Fruit fly (Drosophila melanogaster) whole organism, embryonic: ENCODE results near the gene Torsin.

Experiments
- Ada2b ChIP-seq: fragments of 200-800 bp; sonication (Bioruptor generic); IDR thresholded peaks from 2 replicates; pipeline ENCODE4 v1.3.6; 2022; ENCODE audit warnings: missing biosample characterization, missing genetic modification characterization
- Aef1 ChIP-seq: fragments of 200-800 bp; sonication (Bioruptor generic); IDR thresholded peaks from 3 replicates; pipeline ENCODE4 v1.3.6; 2022; ENCODE audit warnings: missing biosample characterization, missing genetic modification characterization
- CG10321 ChIP-seq: fragments of 200-800 bp; sonication (Bioruptor generic); IDR thresholded peaks from 2 replicates; pipeline ENCODE4 v1.3.6; 2022; ENCODE audit warnings: missing biosample characterization, missing genetic modification characterization
- CG10462 ChIP-seq: fragments of 200-800 bp; sonication (Bioruptor generic); optimal IDR thresholded peaks from 2 replicates; lab custom pipeline; 2016; ENCODE audit warnings: missing biosample characterization, missing genetic modification characterization
- CG11093 ChIP-seq: fragments of 200-800 bp; sonication (Bioruptor generic); IDR thresholded peaks from 3 replicates; pipeline ENCODE4 v1.3.6; 2022; ENCODE audit warnings: missing biosample characterization, missing genetic modification characterization
- CG12659 ChIP-seq: fragments of 200-800 bp; sonication (Bioruptor generic); optimal IDR thresholded peaks from 3 replicates; lab custom pipeline; 2017; ENCODE audit warnings: mild to moderate bottlenecking, missing biosample characterization, missing genetic modification reagents, missing genetic modification characterization
- CG1529 ChIP-seq: fragments of 200-800 bp; sonication (Bioruptor generic); optimal IDR thresholded peaks from 3 replicates; lab custom pipeline; 2018; ENCODE audit warnings: missing biosample characterization, missing genetic modification characterization
- CG15514 ChIP-seq: fragments of 200-800 bp; sonication (Bioruptor generic); optimal IDR thresholded peaks from 3 replicates; lab custom pipeline; 2017; ENCODE audit warnings: missing biosample characterization, missing genetic modification characterization, mild to moderate bottlenecking, moderate library complexity, missing genetic modification reagents
- CG1603 ChIP-seq: fragments of 200-800 bp; sonication (Bioruptor generic); optimal IDR thresholded peaks from 2 replicates; lab custom pipeline; 2019; ENCODE audit warnings: missing biosample characterization, mild to moderate bottlenecking, missing genetic modification characterization, moderate library complexity
- CG18599 ChIP-seq: fragments of 200-800 bp; sonication (Bioruptor generic); optimal IDR thresholded peaks from 3 replicates; lab custom pipeline; 2017; ENCODE audit warnings: missing biosample characterization, missing genetic modification characterization, mild to moderate bottlenecking, moderate library complexity, missing genetic modification reagents
- CG2120 ChIP-seq: fragments of 200-800 bp; sonication (Bioruptor generic); optimal IDR thresholded peaks from 3 replicates; lab custom pipeline; 2016; ENCODE audit warnings: missing biosample characterization, missing genetic modification characterization
- CG2712 ChIP-seq: fragments of 200-800 bp; optimal IDR thresholded peaks from 3 replicates; lab custom pipeline; 2019; ENCODE audit warnings: missing biosample characterization, mild to moderate bottlenecking, missing genetic modification characterization, moderate library complexity
- CG30431 ChIP-seq: fragments of 200-800 bp; sonication (Bioruptor generic); optimal IDR thresholded peaks from 2 replicates; lab custom pipeline; 2017; ENCODE audit warnings: missing biosample characterization, missing genetic modification characterization
- CG3407 ChIP-seq: fragments of 200-800 bp; sonication (Bioruptor generic); optimal IDR thresholded peaks from 2 replicates; lab custom pipeline; 2018; ENCODE audit warnings: missing biosample characterization, mild to moderate bottlenecking, missing genetic modification characterization
- CG34224 ChIP-seq: fragments of 200-800 bp; sonication (Bioruptor generic); IDR thresholded peaks from 3 replicates; pipeline ENCODE4 v1.3.6; 2022; ENCODE audit warnings: missing biosample characterization, missing genetic modification characterization; ENCODE audit not compliant: partially characterized antibody
- CG6791 ChIP-seq: fragments of 200-800 bp; sonication (Bioruptor generic); IDR thresholded peaks from 3 replicates; pipeline ENCODE4 v1.3.6; 2022; ENCODE audit warnings: missing biosample characterization, missing genetic modification characterization; ENCODE audit not compliant: partially characterized antibody
- CG8290 ChIP-seq, 3 experiments: fragments of 200-800 bp; sonication (Bioruptor generic); optimal IDR thresholded peaks; 2 replicates each; lab custom pipeline; 2016 to 2019; ENCODE audit warnings: missing biosample characterization in 3 of 3, missing genetic modification characterization in 3 of 3, mild to moderate bottlenecking in 2 of 3, moderate library complexity in 1 of 3
- CG9817 ChIP-seq: fragments of 200-800 bp; sonication (Bioruptor generic); optimal IDR thresholded peaks from 2 replicates; lab custom pipeline; 2018; ENCODE audit warnings: missing biosample characterization, mild to moderate bottlenecking, missing genetic modification characterization, moderate library complexity
- CTCF ChIP-seq: fragments of 200-800 bp; sonication (Bioruptor generic); optimal IDR thresholded peaks from 2 replicates; lab custom pipeline; 2017; ENCODE audit warnings: missing biosample characterization, mild to moderate bottlenecking, missing genetic modification characterization, moderate library complexity
- D19A ChIP-seq: fragments of 200-800 bp; optimal IDR thresholded peaks from 3 replicates; lab custom pipeline; 2019; ENCODE audit warnings: missing biosample characterization, mild to moderate bottlenecking, missing genetic modification characterization, moderate library complexity
- Dbx ChIP-seq: fragments of 200-800 bp; sonication (Bioruptor generic); IDR thresholded peaks from 3 replicates; pipeline ENCODE4 v1.3.6; 2022; ENCODE audit warnings: missing biosample characterization, missing genetic modification characterization
- Drgx ChIP-seq: fragments of 200-800 bp; sonication (Bioruptor generic); IDR thresholded peaks from 2 replicates; pipeline ENCODE4 v1.3.6; 2022; ENCODE audit warnings: missing biosample characterization, missing genetic modification characterization
- E2f1 ChIP-seq: fragments of 200-800 bp; sonication (Bioruptor generic); IDR thresholded peaks from 2 replicates; pipeline ENCODE4 v1.3.6; 2022; ENCODE audit warnings: missing biosample characterization, missing genetic modification characterization
- Elba2 ChIP-seq: fragments of 200-800 bp; sonication (Bioruptor generic); optimal IDR thresholded peaks from 3 replicates; lab custom pipeline; 2016; ENCODE audit warnings: missing biosample characterization, missing genetic modification characterization
- MESR4 ChIP-seq: fragments of 200-800 bp; sonication (Bioruptor generic); optimal IDR thresholded peaks from 2 replicates; lab custom pipeline; 2018; ENCODE audit warnings: missing biosample characterization, mild to moderate bottlenecking, missing genetic modification characterization, moderate library complexity
- MTF-1 ChIP-seq: fragments of 200-800 bp; sonication (Bioruptor generic); optimal IDR thresholded peaks from 2 replicates; lab custom pipeline; 2018; ENCODE audit warnings: missing biosample characterization, mild to moderate bottlenecking, missing genetic modification characterization, borderline replicate concordance
- Med ChIP-seq: fragments of 200-800 bp; sonication (Bioruptor generic); peaks from one replicate; lab custom pipeline; 2016; ENCODE audit warnings: missing biosample characterization, missing genetic modification characterization, mild to moderate bottlenecking, inconsistent platforms, moderate library complexity
- Myb ChIP-seq: fragments of 200-800 bp; sonication (Bioruptor generic); optimal IDR thresholded peaks from 2 replicates; lab custom pipeline; 2016; ENCODE audit warnings: missing biosample characterization, missing genetic modification characterization
- Nf-YB ChIP-seq: fragments of 200-800 bp; sonication (Bioruptor generic); optimal IDR thresholded peaks from 3 replicates; lab custom pipeline; 2019; ENCODE audit warnings: missing biosample characterization, mild to moderate bottlenecking, missing genetic modification characterization, moderate library complexity
- Sin3A ChIP-seq: fragments of >200 bp; optimal IDR thresholded peaks from 2 replicates; lab custom pipeline; 2018
- Sry-β ChIP-seq: fragments of 200-800 bp; sonication (Bioruptor generic); optimal IDR thresholded peaks from 2 replicates; lab custom pipeline; 2018; ENCODE audit warnings: missing biosample characterization, mild to moderate bottlenecking, missing genetic modification characterization, moderate library complexity
- Sry-δ ChIP-seq: fragments of 200-800 bp; sonication (Bioruptor generic); optimal IDR thresholded peaks from 2 replicates; lab custom pipeline; 2016; ENCODE audit warnings: missing biosample characterization, missing genetic modification characterization
- Tbp ChIP-seq: fragments of >200 bp; optimal IDR thresholded peaks from 2 replicates; lab custom pipeline; 2018; ENCODE audit warnings: missing biosample characterization, missing genetic modification characterization
- btn ChIP-seq: fragments of 200-800 bp; sonication (Bioruptor generic); optimal IDR thresholded peaks from 2 replicates; lab custom pipeline; 2016; ENCODE audit warnings: missing biosample characterization, missing genetic modification characterization
- cad ChIP-seq: fragments of >200 bp; optimal IDR thresholded peaks from 2 replicates; lab custom pipeline; 2017; ENCODE audit warnings: missing biosample characterization, missing genetic modification characterization
- cas ChIP-seq: fragments of 200-800 bp; sonication (Bioruptor generic); IDR thresholded peaks from 2 replicates; pipeline ENCODE4 v1.3.6; 2022; ENCODE audit warnings: missing biosample characterization, missing genetic modification characterization
- dysf ChIP-seq: fragments of 200-800 bp; sonication (Bioruptor generic); IDR thresholded peaks from 3 replicates; pipeline ENCODE4 v1.3.6; 2022; ENCODE audit warnings: missing biosample characterization, missing genetic modification characterization
- fd64A ChIP-seq: fragments of 200-800 bp; sonication (Bioruptor generic); optimal IDR thresholded peaks from 3 replicates; lab custom pipeline; 2018; ENCODE audit warnings: missing biosample characterization, mild to moderate bottlenecking, missing genetic modification characterization
- kah ChIP-seq: fragments of 200-800 bp; sonication (Bioruptor generic); optimal IDR thresholded peaks from 2 replicates; lab custom pipeline; 2018; ENCODE audit warnings: missing biosample characterization, mild to moderate bottlenecking, missing genetic modification characterization
- lola ChIP-seq, 3 experiments: fragments of >200 bp in 2 of 3; fragments of 200-800 bp in 1 of 3; sonication (Bioruptor generic) in 1 of 3; optimal IDR thresholded peaks; 2 replicates each; lab custom pipeline; 2017 to 2019; ENCODE audit warnings: missing biosample characterization in 3 of 3, missing genetic modification characterization in 3 of 3, mild to moderate bottlenecking in 1 of 3, moderate library complexity in 1 of 3
- nom ChIP-seq: fragments of 200-800 bp; sonication (Bioruptor generic); optimal IDR thresholded peaks from 2 replicates; lab custom pipeline; 2017; ENCODE audit warnings: missing biosample characterization, missing genetic modification characterization, mild to moderate bottlenecking, moderate library complexity, missing genetic modification reagents
- odd ChIP-seq: fragments of 200-800 bp; sonication (Bioruptor generic); optimal IDR thresholded peaks from 2 replicates; lab custom pipeline; 2017; ENCODE audit warnings: missing biosample characterization, mild to moderate bottlenecking, missing genetic modification characterization
- org-1 ChIP-seq: fragments of 200-800 bp; sonication (Bioruptor generic); optimal IDR thresholded peaks from 2 replicates; lab custom pipeline; 2017; ENCODE audit warnings: missing biosample characterization, missing genetic modification characterization
- pan ChIP-seq, 4 experiments: fragments of >200 bp in 3 of 4; fragments of 200-800 bp in 1 of 4; sonication (Bioruptor generic) in 1 of 4; optimal IDR thresholded peaks in 3 of 4; IDR thresholded peaks in 1 of 4; 2 replicates each; pipeline versions ENCODE4 v1.3.6 to Lab custom; 2017 to 2022; ENCODE audit warnings: missing biosample characterization in 2 of 4, missing genetic modification characterization in 2 of 4, mixed read lengths in 1 of 4
- pum ChIP-seq: fragments of 200-800 bp; sonication (Bioruptor generic); optimal IDR thresholded peaks from 2 replicates; lab custom pipeline; 2016; ENCODE audit warnings: missing biosample characterization, missing genetic modification characterization
- repo ChIP-seq: fragments of 200-800 bp; sonication (Bioruptor generic); optimal IDR thresholded peaks from 2 replicates; lab custom pipeline; 2016; ENCODE audit warnings: missing biosample characterization, missing genetic modification characterization
- sd ChIP-seq: fragments of 200-800 bp; sonication (Bioruptor generic); optimal IDR thresholded peaks from 3 replicates; lab custom pipeline; 2018; ENCODE audit warnings: missing biosample characterization, mild to moderate bottlenecking, missing genetic modification characterization, moderate library complexity
- sens ChIP-seq: fragments of 200-800 bp; sonication (Bioruptor generic); peaks from one replicate; lab custom pipeline; 2016; ENCODE audit warnings: missing biosample characterization, missing genetic modification characterization
- sna ChIP-seq: fragments of 200-800 bp; sonication (Bioruptor generic); IDR thresholded peaks from 2 replicates; pipeline ENCODE4 v1.3.6; 2022; ENCODE audit warnings: missing biosample characterization, missing genetic modification characterization; ENCODE audit not compliant: partially characterized antibody
- so ChIP-seq: fragments of 200-800 bp; sonication (Bioruptor generic); IDR thresholded peaks from 3 replicates; pipeline ENCODE4 v1.3.6; 2022; ENCODE audit warnings: missing biosample characterization, missing genetic modification characterization
- ssp ChIP-seq: fragments of 200-800 bp; sonication (Bioruptor generic); IDR thresholded peaks from 2 replicates; pipeline ENCODE4 v1.3.6; 2022; ENCODE audit warnings: missing biosample characterization, missing genetic modification characterization
- usp ChIP-seq: fragments of >200 bp; optimal IDR thresholded peaks from 2 replicates; lab custom pipeline; 2017; ENCODE audit warnings: missing biosample characterization, missing genetic modification characterization

Gene Torsin

DNA sequence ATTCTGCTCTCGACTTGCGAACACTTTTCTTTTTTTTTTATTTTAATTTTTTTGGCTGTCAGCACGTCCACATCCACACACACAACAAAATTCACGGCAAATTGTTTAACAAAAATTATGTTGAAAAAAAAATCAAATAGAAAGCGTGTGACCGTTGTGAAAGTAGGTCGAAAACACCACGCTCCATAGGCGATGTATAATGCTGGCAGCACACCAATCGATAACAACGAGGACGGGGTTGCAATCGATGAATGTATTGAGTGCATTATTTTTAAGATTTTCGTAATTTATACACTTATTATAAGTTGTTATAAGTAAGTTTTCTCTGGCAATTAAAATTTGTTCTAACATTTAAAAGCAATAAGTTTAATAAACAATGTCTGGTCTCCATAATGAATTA lies 36.9 kb upstream of the Torsin start, which contains the start of gene Pp2C1 (continued):
- TF ChIP-seq Elba2, result peak; percentile 79
- no peak for TF ChIP-seq CG11093 (GFP tag; lab: Robert Waterston, UW)
- peak; percentile 14 for TF ChIP-seq Myb
- no peak for TF ChIP-seq CG9817 (tag; lab: Kevin White, UChicago)
- TF ChIP-seq CG8290 (GFP tag; optimal IDR thresholded peaks at IDR 0.05; lab: Kevin White, UChicago), result no peak
- TF ChIP-seq CG8290 (tag; optimal IDR thresholded peaks at IDR 0.05; lab: Kevin White, UChicago), result peak; percentile 16 to 49
- no peak for TF ChIP-seq Drgx (GFP tag; lab: Robert Waterston, UW)
- peak; percentile 16 for TF ChIP-seq MESR4 (GFP tag; lab: Kevin White, UChicago)
- TF ChIP-seq fd64A (GFP tag; lab: Kevin White, UChicago), result no peak
- TF ChIP-seq repo, result no peak
- TF ChIP-seq Med (GFP tag; lab: Kevin White, UChicago), result peak; percentile 65
- no peak for TF ChIP-seq Dbx (GFP tag; lab: Robert Waterston, UW)
- no peak for TF ChIP-seq Sin3A (lab: Kevin White, UChicago)
- TF ChIP-seq CG30431, result no peak
- peak; percentile 14 for TF ChIP-seq CG12659
- TF ChIP-seq sens (GFP tag; lab: Kevin White, UChicago), result no peak
- no peak for TF ChIP-seq CTCF
- TF ChIP-seq usp, result no peak
- no peak for TF ChIP-seq Nf-YB (GFP tag; lab: Kevin White, UChicago)
- TF ChIP-seq CG1603 (tag; lab: Kevin White, UChicago), result peak; percentile 45
- TF ChIP-seq CG2120 (GFP tag; lab: Kevin White, UChicago), result peak; percentile 7
- 0 out of 2 replicates have a peak, but pooled peaks have one; percentile 18 for TF ChIP-seq ssp (GFP tag; lab: Robert Waterston, UW)
- TF ChIP-seq CG1529 (GFP tag; lab: Kevin White, UChicago), result no peak
- TF ChIP-seq cas (GFP tag; lab: Robert Waterston, UW), result no peak
- peak; percentile 85 for TF ChIP-seq CG6791 (GFP tag; lab: Robert Waterston, UW)
- peak; percentile 73 for TF ChIP-seq Sry-δ (GFP tag; lab: Kevin White, UChicago)

DNA sequence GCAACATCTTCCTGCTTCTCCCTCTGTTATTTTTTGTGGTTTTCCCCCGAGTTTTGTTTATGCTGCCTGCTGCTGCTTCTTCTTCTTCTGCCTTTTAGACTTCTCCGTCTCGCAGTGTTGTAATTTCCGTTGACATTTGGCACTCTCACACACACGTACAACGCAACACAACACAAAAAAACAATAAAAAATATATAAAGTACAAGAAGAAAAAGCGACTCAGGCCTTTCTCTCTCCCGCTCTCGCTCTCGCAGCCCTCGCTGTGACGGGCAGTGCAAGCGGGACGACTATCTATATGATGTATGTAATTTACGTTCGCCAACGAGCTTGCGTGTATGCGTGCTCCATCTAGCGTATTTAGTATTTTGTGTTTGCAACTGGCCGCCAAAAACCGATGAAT lies 36.3 kb upstream of the Torsin start:
- peak; percentile 87 for TF ChIP-seq nom (GFP tag; lab: Kevin White, UChicago)
- TF ChIP-seq CG3407 (GFP tag; lab: Kevin White, UChicago), result no peak
- no peak for TF ChIP-seq btn (GFP tag; lab: Kevin White, UChicago)
- 0 out of 3 replicates have a peak, but pooled peaks have one; percentile 19 for TF ChIP-seq Aef1 (GFP tag; lab: Robert Waterston, UW)
- TF ChIP-seq CG18599 (GFP tag; lab: Kevin White, UChicago), result no peak
- TF ChIP-seq Tbp (GFP tag; lab: Kevin White, UChicago), result no peak
- TF ChIP-seq org-1, result no peak
- TF ChIP-seq CG2712 (tag; lab: Kevin White, UChicago), result no peak
- TF ChIP-seq pum, result no peak
- TF ChIP-seq Ada2b, result no peak
- TF ChIP-seq sd (tag; lab: Kevin White, UChicago), result peak; percentile 16
- TF ChIP-seq E2f1 (GFP tag; lab: Robert Waterston, UW), result no peak
- TF ChIP-seq odd (GFP tag; lab: Kevin White, UChicago), result no peak
- no peak for TF ChIP-seq D19A (tag; lab: Kevin White, UChicago)
- TF ChIP-seq so (GFP tag; lab: Robert Waterston, UW), result no peak
- no peak for TF ChIP-seq Sry-β (GFP tag; lab: Kevin White, UChicago)
- TF ChIP-seq CG15514 (GFP tag; lab: Kevin White, UChicago), result peak; percentile 6
- no peak for TF ChIP-seq MTF-1 (GFP tag; lab: Kevin White, UChicago)
- TF ChIP-seq CG34224 (GFP tag; lab: Robert Waterston, UW), result no peak
- TF ChIP-seq kah (GFP tag; lab: Kevin White, UChicago), result no peak
- peak; percentile 96 for TF ChIP-seq CG10321
- TF ChIP-seq dysf, result no peak
- no peak for TF ChIP-seq pan (optimal IDR thresholded peaks at IDR 0.05; lab: Kevin White, UChicago)
- TF ChIP-seq pan (GFP tag; optimal IDR thresholded peaks at IDR 0.05 in 1 of 2, IDR thresholded peaks at IDR 0.05 in 1 of 2), result no peak
- peak in 1 of 3 experiments; percentile 58 for TF ChIP-seq lola (GFP tag; optimal IDR thresholded peaks at IDR 0.05; lab: Kevin White, UChicago)
- peak; percentile 44 for TF ChIP-seq cad (GFP tag; lab: Kevin White, UChicago)
- TF ChIP-seq sna (GFP tag; lab: Robert Waterston, UW), result no peak
- TF ChIP-seq CG10462 (GFP tag; lab: Kevin White, UChicago), result no peak
